Fruit fly (Drosophila melanogaster) Kc167 (cell line): ENCODE results near the gene CG13138.

Experiments used
- insv ChIP-seq: fragments of >200 bp; optimal IDR thresholded peaks from 3 replicates; lab custom pipeline; 2018; ENCODE audit warnings: missing external identifiers
- ttk ChIP-seq: sonication (Bioruptor generic); optimal IDR thresholded peaks from 2 replicates; lab custom pipeline; 2017; ENCODE audit warnings: missing external identifiers

DNA sequence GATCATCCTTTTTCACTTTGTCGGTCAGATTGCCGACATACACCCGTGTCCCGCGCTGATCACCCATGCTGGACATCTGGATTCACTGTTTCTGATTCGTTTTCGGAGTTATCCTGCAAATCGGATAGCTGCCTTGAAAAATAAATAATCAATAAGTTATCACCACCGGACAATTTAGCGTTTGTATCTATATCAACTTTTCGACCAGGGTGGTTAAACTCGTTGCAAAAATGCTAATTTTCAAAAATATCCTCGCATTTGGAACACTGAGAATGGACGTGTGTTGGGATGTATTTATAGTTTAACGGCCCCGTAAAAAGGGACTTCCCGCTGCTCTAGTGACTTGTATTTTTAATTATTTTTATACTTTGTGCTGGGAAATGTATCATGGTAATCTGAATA lies 38.5 kb downstream of the CG13138 start, which contains the start of gene Rsf1:
- no peak for TF ChIP-seq ttk (lab: Kevin White, UChicago)
- no peak for TF ChIP-seq insv
